Worm (Caenorhabditis elegans) whole organism, young adult: ENCODE results near the gene sfrp-1.

Experiments
- B0336.3 ChIP-seq: fragments of 200-800 bp; sonication (Bioruptor generic); IDR thresholded peaks from 2 replicates; pipeline ENCODE4 v1.3.6; 2022; ENCODE audit warnings: missing genetic modification characterization, missing compliant biosample characterization
- F33H1.4 ChIP-seq: fragments of 200-800 bp; sonication (Bioruptor generic); IDR thresholded peaks from 2 replicates; pipeline ENCODE4 v1.3.6; 2022; ENCODE audit warnings: missing genetic modification reagents, missing genetic modification characterization, missing compliant biosample characterization
- F37B4.10 ChIP-seq: fragments of 200-800 bp; sonication (Bioruptor generic); IDR thresholded peaks from 2 replicates; pipeline ENCODE4 v1.3.6; 2022; ENCODE audit warnings: missing genetic modification characterization, missing compliant biosample characterization
- K11D2.4 ChIP-seq: fragments of 200-800 bp; sonication (Bioruptor generic); IDR thresholded peaks from 2 replicates; pipeline ENCODE4 v1.3.6; 2022; ENCODE audit warnings: missing genetic modification reagents, missing genetic modification characterization, missing compliant biosample characterization
- T07F8.4 ChIP-seq: sonication (generic microtip); optimal IDR thresholded peaks from 2 replicates; lab custom pipeline; 2016; ENCODE audit warnings: mild to moderate bottlenecking, missing genetic modification characterization, moderate library complexity, missing compliant biosample characterization
- Y95B8A.8 ChIP-seq: fragments of 200-800 bp; sonication (Bioruptor generic); IDR thresholded peaks from 2 replicates; pipeline ENCODE4 v1.3.6; 2022; ENCODE audit warnings: missing genetic modification reagents, missing genetic modification characterization, missing compliant biosample characterization
- ZK185.1 ChIP-seq: sonication (generic microtip); optimal IDR thresholded peaks from 2 replicates; lab custom pipeline; 2016; ENCODE audit warnings: mild to moderate bottlenecking, missing genetic modification characterization, missing compliant biosample characterization; ENCODE audit not compliant: poor library complexity, severe bottlenecking
- akir-1 ChIP-seq: fragments of 200-800 bp; sonication (Bioruptor generic); optimal IDR thresholded peaks from 2 replicates; lab custom pipeline; 2018; ENCODE audit warnings: mild to moderate bottlenecking, missing genetic modification characterization, moderate library complexity, missing compliant biosample characterization
- attf-3 ChIP-seq: fragments of 200-800 bp; sonication (Bioruptor generic); conservative IDR thresholded peaks from 2 replicates; pipeline ENCODE4 v1.3.6; 2022; ENCODE audit warnings: missing genetic modification reagents, missing genetic modification characterization, missing compliant biosample characterization
- attf-5 ChIP-seq: fragments of 200-800 bp; sonication (Bioruptor generic); optimal IDR thresholded peaks from 2 replicates; lab custom pipeline; 2018; ENCODE audit warnings: mild to moderate bottlenecking, missing genetic modification characterization, missing compliant biosample characterization
- attf-6 ChIP-seq: fragments of 200-800 bp; sonication (Bioruptor generic); IDR thresholded peaks from 2 replicates; pipeline ENCODE4 v1.3.6; 2022; ENCODE audit warnings: missing genetic modification reagents, missing genetic modification characterization, missing compliant biosample characterization
- bed-1 ChIP-seq: fragments of 200-800 bp; sonication (Bioruptor generic); IDR thresholded peaks from 2 replicates; pipeline ENCODE4 v1.3.6; 2022; ENCODE audit warnings: missing genetic modification reagents, missing genetic modification characterization, missing compliant biosample characterization
- cebp-1 ChIP-seq, 2 experiments: fragments of 200-800 bp in 1 of 2; sonication (Bioruptor generic) in 1 of 2; sonication (generic microtip) in 1 of 2; IDR thresholded peaks in 1 of 2; optimal IDR thresholded peaks in 1 of 2; 2 replicates each; pipeline versions ENCODE4 v1.3.6 to Lab custom; 2017 to 2022; ENCODE audit warnings: missing compliant biosample characterization in 2 of 2, missing genetic modification characterization in 2 of 2, mild to moderate bottlenecking in 1 of 2, missing genetic modification reagents in 1 of 2, moderate library complexity in 1 of 2
- cebp-2 ChIP-seq: fragments of 200-800 bp; sonication (Bioruptor generic); IDR thresholded peaks from 2 replicates; pipeline ENCODE4 v1.3.6; 2022; ENCODE audit warnings: missing genetic modification characterization, missing compliant biosample characterization
- ceh-79 ChIP-seq: sonication (generic microtip); optimal IDR thresholded peaks from 2 replicates; lab custom pipeline; 2017; ENCODE audit warnings: mild to moderate bottlenecking, missing genetic modification characterization, missing compliant biosample characterization
- chd-7 ChIP-seq: sonication (generic microtip); optimal IDR thresholded peaks from 2 replicates; lab custom pipeline; 2016; ENCODE audit warnings: mild to moderate bottlenecking, missing genetic modification characterization, moderate library complexity, missing compliant biosample characterization
- die-1 ChIP-seq: sonication (generic microtip); optimal IDR thresholded peaks from 2 replicates; lab custom pipeline; 2016; ENCODE audit warnings: missing genotype, mild to moderate bottlenecking, missing genetic modification characterization, missing compliant biosample characterization
- dpl-1 ChIP-seq: fragments of 150-350 bp; optimal IDR thresholded peaks from 2 replicates; lab custom pipeline; 2014; ENCODE audit warnings: missing biosample characterization, missing genetic modification reagents, missing genetic modification characterization
- efl-1 ChIP-seq: fragments of 150-350 bp; optimal IDR thresholded peaks from 2 replicates; lab custom pipeline; 2014; ENCODE audit warnings: missing biosample characterization, missing genetic modification reagents, missing genetic modification characterization
- egl-44 ChIP-seq: fragments of 200-800 bp; sonication (Bioruptor generic); IDR thresholded peaks from 2 replicates; pipeline ENCODE4 v1.3.6; 2022; ENCODE audit warnings: missing genetic modification reagents, missing genetic modification characterization, missing compliant biosample characterization
- let-526 ChIP-seq: fragments of 200-800 bp; sonication (Bioruptor generic); IDR thresholded peaks from 2 replicates; pipeline ENCODE4 v1.3.6; 2022; ENCODE audit warnings: missing genetic modification reagents, missing genetic modification characterization, missing compliant biosample characterization
- lin-26 ChIP-seq: fragments of 200-800 bp; sonication (Bioruptor generic); IDR thresholded peaks from 2 replicates; pipeline ENCODE4 v1.3.6; 2022; ENCODE audit warnings: missing genetic modification reagents, missing genetic modification characterization, missing compliant biosample characterization
- lin-35 ChIP-seq, 3 experiments: fragments of 150-350 bp in 2 of 3; sonication (generic microtip) in 1 of 3; optimal IDR thresholded peaks; 2 replicates each; lab custom pipeline; 2014 to 2018; ENCODE audit warnings: missing biosample characterization in 3 of 3, missing genetic modification characterization in 3 of 3, missing genetic modification reagents in 3 of 3
- madf-10 ChIP-seq: sonication (generic microtip); optimal IDR thresholded peaks from 2 replicates; lab custom pipeline; 2016; ENCODE audit warnings: mild to moderate bottlenecking, missing genetic modification characterization, missing compliant biosample characterization
- madf-3 ChIP-seq: fragments of 200-800 bp; sonication (Bioruptor generic); IDR thresholded peaks from 2 replicates; pipeline ENCODE4 v1.3.6; 2022; ENCODE audit warnings: missing genetic modification reagents, missing genetic modification characterization, missing compliant biosample characterization
- mxl-1 ChIP-seq: sonication (generic microtip); optimal IDR thresholded peaks from 2 replicates; lab custom pipeline; 2016; ENCODE audit warnings: missing genetic modification characterization, missing compliant biosample characterization
- nfya-2 ChIP-seq: fragments of 200-800 bp; sonication (Bioruptor generic); IDR thresholded peaks from 2 replicates; pipeline ENCODE4 v1.3.6; 2022; ENCODE audit warnings: missing genetic modification reagents, missing genetic modification characterization, missing compliant biosample characterization
- nhr-80 ChIP-seq: sonication (generic microtip); optimal IDR thresholded peaks from 2 replicates; lab custom pipeline; 2016; ENCODE audit warnings: missing genetic modification characterization, missing compliant biosample characterization
- nhr-90 ChIP-seq: sonication (generic microtip); optimal IDR thresholded peaks from 2 replicates; lab custom pipeline; 2016; ENCODE audit warnings: missing genotype, mild to moderate bottlenecking, missing genetic modification characterization, missing compliant biosample characterization
- snpc-3.4 ChIP-seq: sonication (generic microtip); optimal IDR thresholded peaks from 2 replicates; lab custom pipeline; 2017; ENCODE audit warnings: missing genetic modification characterization, mild to moderate bottlenecking, missing compliant biosample characterization, antibody characterized with exemption, moderate library complexity, missing genotype, missing genetic modification reagents
- snpc-4 ChIP-seq, 5 experiments: fragments of 150-350 bp in 1 of 5; sonication (generic microtip) in 4 of 5; optimal IDR thresholded peaks; 2 replicates each; lab custom pipeline; 2014 to 2018; ENCODE audit warnings: missing genetic modification characterization in 5 of 5, missing biosample characterization in 3 of 5, antibody characterized with exemption in 2 of 5, mild to moderate bottlenecking in 2 of 5, missing compliant biosample characterization in 2 of 5, missing genotype in 2 of 5, moderate library complexity in 2 of 5, missing genetic modification reagents in 1 of 5
- somi-1 ChIP-seq: fragments of 200-800 bp; sonication (Bioruptor generic); optimal IDR thresholded peaks from 2 replicates; lab custom pipeline; 2018; ENCODE audit warnings: mild to moderate bottlenecking, missing genetic modification characterization, missing compliant biosample characterization
- tbp1 ChIP-seq: fragments of 200-800 bp; sonication (Bioruptor generic); optimal IDR thresholded peaks from 2 replicates; lab custom pipeline; 2018; ENCODE audit warnings: mild to moderate bottlenecking, missing genetic modification characterization, missing compliant biosample characterization
- xnd-1 ChIP-seq: sonication (generic microtip); optimal IDR thresholded peaks from 2 replicates; lab custom pipeline; 2016; ENCODE audit warnings: missing genotype, missing genetic modification reagents, missing genetic modification characterization, missing compliant biosample characterization
- ztf-18 ChIP-seq: sonication (generic microtip); optimal IDR thresholded peaks from 2 replicates; lab custom pipeline; 2016; ENCODE audit warnings: missing genotype, mild to moderate bottlenecking, missing genetic modification characterization, missing compliant biosample characterization
- ztf-28 ChIP-seq: fragments of 200-800 bp; sonication (Bioruptor generic); IDR thresholded peaks from 2 replicates; pipeline ENCODE4 v1.3.6; 2022; ENCODE audit warnings: missing genetic modification reagents, missing genetic modification characterization, missing compliant biosample characterization
- ztf-6 ChIP-seq: fragments of 200-800 bp; sonication (Bioruptor generic); IDR thresholded peaks from 2 replicates; pipeline ENCODE4 v1.3.6; 2022; ENCODE audit warnings: missing genetic modification reagents, missing genetic modification characterization, missing compliant biosample characterization

Gene sfrp-1

ce11 chrIV:6417612-6418011 lies 15.4 kb upstream of the sfrp-1 start (continued):
- TF ChIP-seq akir-1 (GFP tag; lab: Kevin White, UChicago) (no peak), nfya-2 (no peak), xnd-1 (peak; percentile 36), madf-3 (GFP tag; lab: Robert Waterston, UW) (no peak), madf-10 (no peak), lin-26 (GFP tag; lab: Robert Waterston, UW) (peak; percentile 38; the same call in 1 of the 2 replicates), ztf-6 (no peak), snpc-3.4 (tag; lab: Kevin White, UChicago) (peak; percentile 36), F37B4.10 (no peak), attf-6 (0 out of 2 replicates have a peak, but pooled peaks have one; percentile 52), somi-1 (GFP tag; lab: Kevin White, UChicago) (no peak)
- TF ChIP-seq, all 124 proteins: peak for 6

ce11 chrIV:6416553-6416952 lies 14.3 kb upstream of the sfrp-1 start, which contains the start of gene Y73B6BL.22:
Y73B6BL.22 (minus strand) TSS chrIV:6416653.
- TF ChIP-seq nhr-80 (no peak), snpc-4 (GFP tag; optimal IDR thresholded peaks at IDR 0.05; lab: Kevin White, UChicago) (no peak), snpc-4 (tag; optimal IDR thresholded peaks at IDR 0.05; lab: Kevin White, UChicago) (no peak), bed-1 (GFP tag; lab: Robert Waterston, UW) (no peak), ceh-79 (tag; lab: Kevin White, UChicago) (no peak), die-1 (no peak), nhr-90 (tag; lab: Kevin White, UChicago) (no peak), mxl-1 (no peak), chd-7 (tag; lab: Kevin White, UChicago) (no peak), cebp-1 (GFP tag; IDR thresholded peaks at IDR 0.05; lab: Robert Waterston, UW) (no peak), cebp-1 (tag; optimal IDR thresholded peaks at IDR 0.05; lab: Kevin White, UChicago) (no peak), madf-10 (no peak), B0336.3 (GFP tag; lab: Robert Waterston, UW) (no peak), egl-44 (no peak), let-526 (GFP tag; lab: Robert Waterston, UW) (no peak), ZK185.1 (tag; lab: Kevin White, UChicago) (no peak), attf-5 (no peak), ztf-18 (tag; lab: Kevin White, UChicago) (no peak), efl-1 (GFP tag; lab: Kevin White, UChicago) (no peak), ztf-28 (GFP tag; lab: Robert Waterston, UW) (no peak), cebp-2 (GFP tag; lab: Robert Waterston, UW) (no peak)

- peak; percentile 75 for TF ChIP-seq efl-1 (GFP tag; lab: Kevin White, UChicago)
- peak; percentile 12 for TF ChIP-seq tbp1 (GFP tag; lab: Kevin White, UChicago)
- no peak for TF ChIP-seq T07F8.4 (tag; lab: Kevin White, UChicago)
- TF ChIP-seq F33H1.4 (GFP tag; lab: Robert Waterston, UW), result peak; percentile 34; the same call in 1 of the 2 replicates
- TF ChIP-seq nfya-2, result no peak
- TF ChIP-seq K11D2.4, result no peak
- peak; percentile 72 for TF ChIP-seq dpl-1 (GFP tag; lab: Kevin White, UChicago)
- TF ChIP-seq attf-3, result peak; percentile 97
- no peak for TF ChIP-seq snpc-4 (GFP tag; optimal IDR thresholded peaks at IDR 0.05; lab: Kevin White, UChicago)
- peak in 3 of 4 experiments; percentile 60 to 71 (median 62) for TF ChIP-seq snpc-4 (tag; optimal IDR thresholded peaks at IDR 0.05; lab: Kevin White, UChicago)
- peak in 1 of 3 experiments; percentile 79 for TF ChIP-seq lin-35 (GFP tag; optimal IDR thresholded peaks at IDR 0.05; lab: Kevin White, UChicago)
- no peak for TF ChIP-seq Y95B8A.8 (GFP tag; lab: Robert Waterston, UW)
- TF ChIP-seq, all 124 proteins: peak for 7
Measured at ce11 chrIV:6415149-6415548, 12.9 kb upstream of the sfrp-1 start, which contains the start of gene exos-2. exos-2 (plus strand) TSS chrIV:6415478.
